Worm (Caenorhabditis elegans): Measurements from ENCODE around the gene srg-62.

DNA sequence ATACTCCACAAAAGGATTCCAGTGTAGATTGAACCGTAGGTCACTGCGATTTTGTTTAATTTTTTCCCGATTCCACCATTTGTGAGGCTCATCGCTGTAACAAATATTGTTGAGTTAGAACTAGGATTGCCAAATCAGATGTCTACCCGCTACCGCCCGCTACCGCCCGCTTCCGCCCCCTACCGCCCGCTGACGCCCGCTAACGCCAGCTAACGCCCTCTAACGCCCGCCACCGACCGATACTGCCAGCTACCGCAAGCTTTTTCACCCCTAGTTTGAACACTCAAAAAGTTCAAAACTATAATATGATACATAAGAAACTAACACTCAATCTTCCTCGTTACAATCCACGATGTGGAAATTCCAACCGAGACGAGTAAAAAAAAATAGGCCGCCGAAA is 16.2 kb upstream of the srg-62 start:
- no peak for TF ChIP-seq flt-1 (GFP tag; IDR thresholded peaks at IDR 0.05)
- TF ChIP-seq med-1 (GFP tag; optimal IDR thresholded peaks at IDR 0.05; ENCODE audit: insufficient read depth) = no peak

All from whole organism, midembryonic.